Fruit fly (Drosophila melanogaster) whole organism, embryonic: Measurements from ENCODE around the gene CG43248.

ENCODE experiments used
- Aef1 ChIP-seq: fragments of 200-800 bp; sonication (Bioruptor generic); IDR thresholded peaks from 3 replicates; pipeline ENCODE4 v1.3.6; 2022; ENCODE audit warnings: missing biosample characterization, missing genetic modification characterization
- Asciz ChIP-seq: fragments of 200-800 bp; sonication (Bioruptor generic); optimal IDR thresholded peaks from 2 replicates; lab custom pipeline; 2017; ENCODE audit warnings: missing biosample characterization, mild to moderate bottlenecking, missing genetic modification characterization, missing genetic modification reagents
- CG10431 ChIP-seq: fragments of 200-800 bp; sonication (Bioruptor generic); optimal IDR thresholded peaks from 3 replicates; lab custom pipeline; 2018; ENCODE audit warnings: missing biosample characterization, mild to moderate bottlenecking, missing genetic modification characterization
- CG10543 ChIP-seq: fragments of 200-800 bp; sonication (Bioruptor generic); optimal IDR thresholded peaks from 3 replicates; lab custom pipeline; 2017; ENCODE audit warnings: missing biosample characterization, mild to moderate bottlenecking, missing genetic modification characterization, moderate library complexity
- CG11093 ChIP-seq: fragments of 200-800 bp; sonication (Bioruptor generic); IDR thresholded peaks from 3 replicates; pipeline ENCODE4 v1.3.6; 2022; ENCODE audit warnings: missing biosample characterization, missing genetic modification characterization
- CG12104 ChIP-seq: fragments of 200-800 bp; sonication (Bioruptor generic); optimal IDR thresholded peaks from 3 replicates; lab custom pipeline; 2016; ENCODE audit warnings: missing biosample characterization, missing genetic modification characterization
- CG16863 ChIP-seq: fragments of 200-800 bp; sonication (Bioruptor generic); optimal IDR thresholded peaks from 3 replicates; lab custom pipeline; 2016; ENCODE audit warnings: missing biosample characterization, missing genetic modification characterization
- CG17359 ChIP-seq: fragments of 200-800 bp; sonication (Bioruptor generic); optimal IDR thresholded peaks from 3 replicates; lab custom pipeline; 2018; ENCODE audit warnings: missing biosample characterization, mild to moderate bottlenecking, missing genetic modification characterization, moderate library complexity
- CG17361 ChIP-seq: fragments of 200-800 bp; sonication (Bioruptor generic); IDR thresholded peaks from 3 replicates; pipeline ENCODE4 v1.3.6; 2022; ENCODE audit warnings: missing biosample characterization, missing genetic modification characterization
- CG18476 ChIP-seq: fragments of 200-800 bp; sonication (Bioruptor generic); optimal IDR thresholded peaks from 2 replicates; lab custom pipeline; 2016; ENCODE audit warnings: missing biosample characterization, mild to moderate bottlenecking, missing genetic modification characterization
- CG2129 ChIP-seq: fragments of 200-800 bp; sonication (Bioruptor generic); IDR thresholded peaks from 2 replicates; pipeline ENCODE4 v1.3.6; 2022; ENCODE audit warnings: missing biosample characterization, missing genetic modification characterization; ENCODE audit not compliant: partially characterized antibody
- CG2875 ChIP-seq: fragments of 200-800 bp; sonication (Bioruptor generic); optimal IDR thresholded peaks from 2 replicates; lab custom pipeline; 2017; ENCODE audit warnings: missing biosample characterization, mild to moderate bottlenecking, missing genetic modification characterization, missing genetic modification reagents
- CG30431 ChIP-seq: fragments of 200-800 bp; sonication (Bioruptor generic); optimal IDR thresholded peaks from 2 replicates; lab custom pipeline; 2017; ENCODE audit warnings: missing biosample characterization, missing genetic modification characterization
- CG34422 ChIP-seq: fragments of 200-800 bp; sonication (Bioruptor generic); IDR thresholded peaks from 3 replicates; pipeline ENCODE4 v1.3.6; 2022; ENCODE audit warnings: missing biosample characterization, missing genetic modification characterization
- CG3726 ChIP-seq: fragments of 200-800 bp; sonication (Bioruptor generic); IDR thresholded peaks from 3 replicates; pipeline ENCODE4, ENCODE4 v1.3.6; 2022; ENCODE audit warnings: missing biosample characterization, missing genetic modification characterization
- CG3847 ChIP-seq: fragments of 200-800 bp; sonication (Bioruptor generic); IDR thresholded peaks from 2 replicates; pipeline ENCODE4 v1.3.6; 2022; ENCODE audit warnings: missing biosample characterization, missing genetic modification characterization
- CG6683 ChIP-seq: fragments of 200-800 bp; sonication (Bioruptor generic); optimal IDR thresholded peaks from 2 replicates; lab custom pipeline; 2017; ENCODE audit warnings: missing biosample characterization, mild to moderate bottlenecking, missing genetic modification characterization, missing genetic modification reagents
- CG7928 ChIP-seq: fragments of 200-800 bp; sonication (Bioruptor generic); optimal IDR thresholded peaks from 2 replicates; lab custom pipeline; 2017; ENCODE audit warnings: missing biosample characterization, mild to moderate bottlenecking, missing genetic modification characterization
- CG8290 ChIP-seq, 3 experiments: fragments of 200-800 bp; sonication (Bioruptor generic); optimal IDR thresholded peaks; 2 replicates each; lab custom pipeline; 2016 to 2019; ENCODE audit warnings: missing biosample characterization in 3 of 3, missing genetic modification characterization in 3 of 3, mild to moderate bottlenecking in 2 of 3, moderate library complexity in 1 of 3
- CG8765 ChIP-seq: fragments of 200-800 bp; sonication (Bioruptor generic); IDR thresholded peaks from 2 replicates; pipeline ENCODE4 v1.3.6; 2022; ENCODE audit warnings: missing biosample characterization, missing genetic modification characterization
- Dbx ChIP-seq: fragments of 200-800 bp; sonication (Bioruptor generic); IDR thresholded peaks from 3 replicates; pipeline ENCODE4 v1.3.6; 2022; ENCODE audit warnings: missing biosample characterization, missing genetic modification characterization
- Doc2 ChIP-seq: fragments of 200-800 bp; sonication (Bioruptor generic); IDR thresholded peaks from 2 replicates; pipeline ENCODE4 v1.3.6; 2022; ENCODE audit warnings: missing biosample characterization, missing genetic modification characterization
- Fer1 ChIP-seq: fragments of 200-800 bp; sonication (Bioruptor generic); optimal IDR thresholded peaks from 2 replicates; lab custom pipeline; 2017; ENCODE audit warnings: missing biosample characterization, mild to moderate bottlenecking, missing genetic modification characterization
- Fer3 ChIP-seq: fragments of 200-800 bp; sonication (Bioruptor generic); optimal IDR thresholded peaks from 2 replicates; lab custom pipeline; 2018; ENCODE audit warnings: missing biosample characterization, mild to moderate bottlenecking, missing genetic modification characterization, moderate library complexity
- Hey ChIP-seq: fragments of 200-800 bp; sonication (Bioruptor generic); optimal IDR thresholded peaks from 3 replicates; lab custom pipeline; 2018; ENCODE audit warnings: missing biosample characterization, mild to moderate bottlenecking, missing genetic modification characterization
- HmgD ChIP-seq: fragments of 200-800 bp; sonication (Bioruptor generic); optimal IDR thresholded peaks from 3 replicates; lab custom pipeline; 2016; ENCODE audit warnings: missing biosample characterization, missing genetic modification characterization
- Kr ChIP-seq: fragments of 200-800 bp; sonication (Bioruptor generic); optimal IDR thresholded peaks from 2 replicates; lab custom pipeline; 2017; ENCODE audit warnings: missing biosample characterization, mild to moderate bottlenecking, missing genetic modification characterization
- Max ChIP-seq: fragments of 200-800 bp; sonication (Bioruptor generic); optimal IDR thresholded peaks from 2 replicates; lab custom pipeline; 2016; ENCODE audit warnings: missing biosample characterization, mild to moderate bottlenecking, missing genetic modification characterization
- NK7.1 ChIP-seq: fragments of 200-800 bp; sonication (Bioruptor generic); optimal IDR thresholded peaks from 3 replicates; lab custom pipeline; 2016; ENCODE audit warnings: missing biosample characterization, missing genetic modification characterization
- Neu2 ChIP-seq: fragments of 200-800 bp; sonication (Bioruptor generic); optimal IDR thresholded peaks from 3 replicates; lab custom pipeline; 2016; ENCODE audit warnings: missing biosample characterization, missing genetic modification characterization, borderline replicate concordance
- PHDP ChIP-seq: fragments of 200-800 bp; sonication (Bioruptor generic); optimal IDR thresholded peaks from 3 replicates; lab custom pipeline; 2018; ENCODE audit warnings: missing biosample characterization, mild to moderate bottlenecking, missing genetic modification characterization, moderate library complexity
- Sry-δ ChIP-seq: fragments of 200-800 bp; sonication (Bioruptor generic); optimal IDR thresholded peaks from 2 replicates; lab custom pipeline; 2016; ENCODE audit warnings: missing biosample characterization, missing genetic modification characterization
- Trl ChIP-seq, 3 experiments: fragments of >200 bp in 2 of 3; fragments of 200-800 bp in 1 of 3; sonication (Bioruptor generic) in 1 of 3; optimal IDR thresholded peaks; 2 replicates in 1 of 3; 3 replicates in 2 of 3; lab custom pipeline; 2016 to 2017; ENCODE audit warnings: missing biosample characterization in 1 of 3, missing genetic modification characterization in 1 of 3
- btn ChIP-seq: fragments of 200-800 bp; sonication (Bioruptor generic); optimal IDR thresholded peaks from 2 replicates; lab custom pipeline; 2016; ENCODE audit warnings: missing biosample characterization, missing genetic modification characterization
- dm ChIP-seq: fragments of 200-800 bp; sonication (Bioruptor generic); optimal IDR thresholded peaks from 3 replicates; lab custom pipeline; 2016; ENCODE audit warnings: missing biosample characterization, missing genetic modification characterization
- fd96Cb ChIP-seq: fragments of 200-800 bp; sonication (Bioruptor generic); optimal IDR thresholded peaks from 2 replicates; lab custom pipeline; 2018; ENCODE audit warnings: missing biosample characterization, mild to moderate bottlenecking, missing genetic modification characterization, moderate library complexity
- grau ChIP-seq: fragments of 200-800 bp; optimal IDR thresholded peaks from 3 replicates; lab custom pipeline; 2019; ENCODE audit warnings: missing biosample characterization, mild to moderate bottlenecking, missing genetic modification characterization, moderate library complexity
- kni ChIP-seq: fragments of 200-800 bp; sonication (Bioruptor generic); optimal IDR thresholded peaks from 3 replicates; lab custom pipeline; 2017; ENCODE audit warnings: mild to moderate bottlenecking, missing biosample characterization, missing genetic modification reagents, missing genetic modification characterization
- lab ChIP-seq: fragments of 200-800 bp; sonication (Bioruptor generic); optimal IDR thresholded peaks from 3 replicates; lab custom pipeline; 2017; ENCODE audit warnings: missing biosample characterization, missing genetic modification characterization, mild to moderate bottlenecking, moderate library complexity, missing genetic modification reagents
- org-1 ChIP-seq: fragments of 200-800 bp; sonication (Bioruptor generic); optimal IDR thresholded peaks from 2 replicates; lab custom pipeline; 2017; ENCODE audit warnings: missing biosample characterization, missing genetic modification characterization
- pho ChIP-seq: fragments of 200-800 bp; sonication (Bioruptor generic); optimal IDR thresholded peaks from 2 replicates; lab custom pipeline; 2016; ENCODE audit warnings: missing biosample characterization, missing genetic modification characterization
- pnt ChIP-seq: fragments of 200-800 bp; sonication (Bioruptor generic); optimal IDR thresholded peaks from 3 replicates; lab custom pipeline; 2016; ENCODE audit warnings: missing biosample characterization, missing genetic modification characterization
- sc ChIP-seq, 3 experiments: fragments of >200 bp in 2 of 3; fragments of 200-800 bp in 1 of 3; sonication (Bioruptor generic) in 1 of 3; optimal IDR thresholded peaks; 2 replicates in 2 of 3; 3 replicates in 1 of 3; lab custom pipeline; 2017; ENCODE audit warnings: mild to moderate bottlenecking in 1 of 3, missing biosample characterization in 1 of 3, missing genetic modification characterization in 1 of 3, missing genetic modification reagents in 1 of 3
- sens ChIP-seq: fragments of 200-800 bp; sonication (Bioruptor generic); peaks from one replicate; lab custom pipeline; 2016; ENCODE audit warnings: missing biosample characterization, missing genetic modification characterization
- seq ChIP-seq: fragments of 200-800 bp; sonication (Bioruptor generic); IDR thresholded peaks from 2 replicates; pipeline ENCODE4 v1.3.6; 2022; ENCODE audit warnings: missing biosample characterization, missing genetic modification characterization
- slp2 ChIP-seq: fragments of 200-800 bp; sonication (Bioruptor generic); optimal IDR thresholded peaks from 2 replicates; lab custom pipeline; 2016; ENCODE audit warnings: missing biosample characterization, missing genetic modification characterization
- stc ChIP-seq: fragments of 200-800 bp; sonication (Bioruptor generic); IDR thresholded peaks from 2 replicates; pipeline ENCODE4 v1.3.6; 2022; ENCODE audit warnings: missing biosample characterization, missing genetic modification characterization
- tin ChIP-seq: fragments of 200-800 bp; sonication (Bioruptor generic); optimal IDR thresholded peaks from 3 replicates; lab custom pipeline; 2016; ENCODE audit warnings: missing biosample characterization, missing genetic modification characterization
- tx ChIP-seq: fragments of 200-800 bp; sonication (Bioruptor generic); optimal IDR thresholded peaks from 2 replicates; lab custom pipeline; 2016; ENCODE audit warnings: missing biosample characterization, missing genetic modification characterization

CG43248 gene

DNA sequence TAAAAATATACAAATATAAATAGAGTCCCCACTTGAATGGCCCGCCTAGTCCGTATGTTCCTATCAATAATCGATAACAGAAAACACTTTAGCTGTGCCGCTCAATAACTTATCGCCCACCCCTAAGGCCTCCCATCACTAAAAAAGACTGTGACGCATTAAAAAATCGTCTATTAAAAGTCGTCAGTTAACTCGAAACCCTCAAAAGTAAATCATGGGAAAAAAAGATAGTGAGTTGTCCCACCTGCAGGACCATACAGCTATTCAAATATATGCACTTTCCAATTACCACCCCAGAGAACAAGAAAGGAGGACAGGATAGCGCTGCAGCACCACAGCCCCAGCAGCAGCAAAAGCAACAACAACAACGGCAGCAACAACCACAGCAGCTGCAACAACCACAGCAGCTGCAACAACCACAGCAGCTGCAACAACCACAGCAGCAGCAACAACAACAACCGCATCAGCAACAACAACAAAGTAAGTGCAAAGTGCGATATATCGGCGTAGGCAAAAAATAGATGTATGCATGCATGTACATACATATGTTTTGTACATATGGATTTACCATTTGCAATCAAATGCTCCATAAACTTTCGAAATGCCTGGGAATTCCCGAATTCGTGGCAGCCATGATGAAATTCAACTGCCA lies 22.8 kb upstream of the CG43248 start, which contains the start of gene AGO2 (continued):
- TF ChIP-seq Neu2 (GFP tag; lab: Kevin White, UChicago) (peak; percentile 47), CG34422 (GFP tag; lab: Robert Waterston, UW) (peak; percentile 76; the same call in 1 of the 3 replicates), tin (GFP tag; lab: Kevin White, UChicago) (peak; percentile 4), CG2129 (GFP tag; lab: Robert Waterston, UW) (no peak), btn (GFP tag; lab: Kevin White, UChicago) (no peak), Hey (no peak), Kr (GFP tag; lab: Kevin White, UChicago) (no peak), Trl (optimal IDR thresholded peaks at IDR 0.05; lab: Kevin White, UChicago) (no peak), Trl (GFP tag; optimal IDR thresholded peaks at IDR 0.05; lab: Kevin White, UChicago) (no peak), dm (GFP tag; lab: Kevin White, UChicago) (no peak), Dbx (GFP tag; lab: Robert Waterston, UW) (0 out of 3 replicates have a peak, but pooled peaks have one; percentile 34), tx (GFP tag; lab: Kevin White, UChicago) (no peak), kni (GFP tag; lab: Kevin White, UChicago) (peak; percentile 61), CG3847 (GFP tag; lab: Robert Waterston, UW) (no peak), NK7.1 (GFP tag; lab: Kevin White, UChicago) (no peak), CG30431 (GFP tag; lab: Kevin White, UChicago) (no peak), Max (GFP tag; lab: Kevin White, UChicago) (no peak), PHDP (tag; lab: Kevin White, UChicago) (no peak), CG11093 (GFP tag; lab: Robert Waterston, UW) (no peak), Fer3 (tag; lab: Kevin White, UChicago) (no peak), Doc2 (GFP tag; lab: Robert Waterston, UW) (no peak), pnt (GFP tag; lab: Kevin White, UChicago) (no peak), CG2875 (no peak), CG3726 (GFP tag; lab: Robert Waterston, UW) (no peak), CG16863 (no peak), stc (GFP tag; lab: Robert Waterston, UW) (no peak), fd96Cb (no peak), lab (GFP tag; lab: Kevin White, UChicago) (no peak), sc (optimal IDR thresholded peaks at IDR 0.05; lab: Kevin White, UChicago) (no peak), sc (GFP tag; optimal IDR thresholded peaks at IDR 0.05; lab: Kevin White, UChicago) (no peak), Aef1 (GFP tag; lab: Robert Waterston, UW) (peak; percentile 70), Sry-δ (GFP tag; lab: Kevin White, UChicago) (peak; percentile 95), slp2 (GFP tag; lab: Kevin White, UChicago) (no peak)

dm6 chr3L:15548843-15549242 lies 17.6 kb upstream of the CG43248 start:
- peak; percentile 74 for TF ChIP-seq sens
- peak; percentile 48 for TF ChIP-seq Fer3 (tag; lab: Kevin White, UChicago)
- peak; percentile 12 for TF ChIP-seq CG7928
- TF ChIP-seq pho = no peak
- TF ChIP-seq seq (GFP tag; lab: Robert Waterston, UW) = 0 out of 2 replicates have a peak, but pooled peaks have one; percentile 19
- TF ChIP-seq Fer1 (GFP tag; lab: Kevin White, UChicago) = peak; percentile 56
- TF ChIP-seq CG8290 (GFP tag; optimal IDR thresholded peaks at IDR 0.05; lab: Kevin White, UChicago) = no peak
- peak in 1 of 2 experiments; percentile 61 for TF ChIP-seq CG8290 (tag; optimal IDR thresholded peaks at IDR 0.05; lab: Kevin White, UChicago)
- TF ChIP-seq HmgD (GFP tag; lab: Kevin White, UChicago) = no peak
- TF ChIP-seq Asciz (GFP tag; lab: Kevin White, UChicago) = peak; percentile 28
- TF ChIP-seq CG10543 (GFP tag; lab: Kevin White, UChicago) = peak; percentile 54
- TF ChIP-seq CG10431 (GFP tag; lab: Kevin White, UChicago) = no peak
- peak; percentile 10 for TF ChIP-seq CG12104 (GFP tag; lab: Kevin White, UChicago)
- TF ChIP-seq CG17361 (GFP tag; lab: Robert Waterston, UW) = 0 out of 3 replicates have a peak, but pooled peaks have one; percentile 17
- no peak for TF ChIP-seq CG17359 (tag; lab: Kevin White, UChicago)
- peak; percentile 37 for TF ChIP-seq org-1
- TF ChIP-seq CG18476 (GFP tag; lab: Kevin White, UChicago) = no peak
- TF ChIP-seq CG6683 (GFP tag; lab: Kevin White, UChicago) = no peak
- TF ChIP-seq grau = peak; percentile 4
- no peak for TF ChIP-seq CG8765 (GFP tag; lab: Robert Waterston, UW)
